Fruit fly (Drosophila melanogaster) whole organism, pupa: ENCODE data around the gene CG5004.
A peak's percentile ranks its signal among the peaks of the same experiment; 100 is the strongest.

Experiments
- CG12605 ChIP-seq: fragments of 200-800 bp; sonication (Bioruptor generic); IDR thresholded peaks from 2 replicates; pipeline ENCODE4 v1.3.6; 2022; ENCODE audit warnings: missing biosample characterization, missing genetic modification characterization
- CG15710 ChIP-seq: fragments of 200-800 bp; sonication (Bioruptor generic); optimal IDR thresholded peaks from 2 replicates; lab custom pipeline; 2018; ENCODE audit warnings: missing biosample characterization, mild to moderate bottlenecking, missing genetic modification characterization, moderate library complexity
- CG8159 ChIP-seq: fragments of 200-800 bp; sonication (Bioruptor generic); optimal IDR thresholded peaks from 3 replicates; lab custom pipeline; 2018; ENCODE audit warnings: missing biosample characterization, mild to moderate bottlenecking, missing genetic modification characterization, moderate library complexity
- CG8301 ChIP-seq: fragments of 200-800 bp; sonication (Bioruptor generic); optimal IDR thresholded peaks from 2 replicates; lab custom pipeline; 2018; ENCODE audit warnings: missing biosample characterization, mild to moderate bottlenecking, missing genetic modification characterization
- CG9948 ChIP-seq: fragments of 200-800 bp; sonication (Bioruptor generic); optimal IDR thresholded peaks from 2 replicates; lab custom pipeline; 2018; ENCODE audit warnings: missing biosample characterization, mild to moderate bottlenecking, missing genetic modification characterization, moderate library complexity
- D1 ChIP-seq: fragments of 200-800 bp; sonication (Bioruptor generic); optimal IDR thresholded peaks from 2 replicates; lab custom pipeline; 2018; ENCODE audit warnings: missing biosample characterization, mild to moderate bottlenecking, missing genetic modification characterization, moderate library complexity
- EcR ChIP-seq: fragments of 200-800 bp; sonication (Bioruptor generic); optimal IDR thresholded peaks from 3 replicates; lab custom pipeline; 2019; ENCODE audit warnings: missing biosample characterization, missing genetic modification characterization, mild to moderate bottlenecking, moderate library complexity, missing genetic modification reagents
- Ets98B ChIP-seq: fragments of 200-800 bp; sonication (Bioruptor generic); IDR thresholded peaks from 2 replicates; pipeline ENCODE4 v1.3.6; 2022; ENCODE audit warnings: missing biosample characterization, missing genetic modification characterization
- Pif1A ChIP-seq: fragments of 200-800 bp; sonication (Bioruptor generic); optimal IDR thresholded peaks from 3 replicates; lab custom pipeline; 2016; ENCODE audit warnings: missing biosample characterization, missing genetic modification characterization

DNA sequence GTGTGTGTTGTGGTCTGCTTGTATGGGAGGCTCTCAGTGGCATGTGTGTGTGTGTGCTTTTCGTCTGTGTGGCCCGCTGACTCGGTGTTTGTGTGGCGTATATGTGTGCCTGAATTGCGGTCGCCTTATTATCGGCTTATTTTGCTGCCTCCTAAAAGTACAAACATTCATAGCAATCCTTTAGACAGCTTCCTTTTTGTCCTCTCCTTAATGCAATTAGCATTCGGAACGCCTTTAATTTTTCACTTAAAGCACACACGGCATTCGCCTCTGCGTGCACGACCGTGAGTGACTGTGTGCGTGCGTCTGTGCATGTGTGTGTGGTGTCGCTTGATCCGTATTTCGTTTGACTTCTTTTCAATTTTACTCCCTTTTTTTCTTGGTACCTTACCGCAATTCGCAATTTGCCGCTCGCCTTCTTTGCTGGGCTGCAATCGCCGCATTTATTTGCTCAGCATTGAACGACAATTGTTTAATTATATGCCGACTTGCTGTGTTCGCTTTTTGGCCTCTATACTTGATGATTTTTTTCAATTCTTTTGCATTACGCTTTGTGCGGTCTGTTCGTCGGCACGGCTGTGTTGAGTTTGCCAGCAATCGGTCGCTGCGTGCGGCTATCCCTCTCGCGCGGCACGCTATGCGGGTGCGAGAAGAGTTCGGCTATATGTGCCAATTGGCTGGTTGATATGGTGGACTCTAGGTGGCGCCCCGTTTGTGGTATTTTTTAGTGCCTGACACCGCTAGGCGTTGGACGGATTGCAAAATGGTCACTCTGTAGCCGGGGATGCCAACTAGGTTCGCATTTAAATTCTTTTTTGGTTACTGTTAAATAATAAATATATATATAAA lies 29.9 kb upstream of the CG5004 start, which contains the start of gene wcy:
- no peak for TF ChIP-seq CG8159 (tag; lab: Kevin White, UChicago)
- no peak for TF ChIP-seq CG9948 (tag; lab: Kevin White, UChicago)
- no peak for TF ChIP-seq CG15710
- TF ChIP-seq D1 = no peak
- TF ChIP-seq Ets98B (GFP tag; lab: Robert Waterston, UW) = peak; percentile 22; the same call in 1 of the 2 replicates
- no peak for TF ChIP-seq CG8301
- TF ChIP-seq Pif1A (GFP tag; lab: Kevin White, UChicago) = no peak
- TF ChIP-seq CG12605 (GFP tag; lab: Robert Waterston, UW) = peak; percentile 19; the same call in 1 of the 2 replicates
- no peak for TF ChIP-seq EcR (GFP tag; lab: Kevin White, UChicago)
